Worm (Caenorhabditis elegans) whole organism, young adult: Measurements from ENCODE around the gene T19D12.10.
A peak's percentile ranks its signal among the peaks of the same experiment; 100 is the strongest.

Experiments
- B0019.2 ChIP-seq: fragments of 200-800 bp; sonication (Bioruptor generic); conservative IDR thresholded peaks from 2 replicates; pipeline ENCODE4 v1.3.6; 2022; ENCODE audit warnings: missing genetic modification reagents, missing genetic modification characterization, missing compliant biosample characterization
- B0035.1 ChIP-seq: sonication (generic microtip); optimal IDR thresholded peaks from 2 replicates; lab custom pipeline; 2016; ENCODE audit warnings: missing genetic modification characterization, mild to moderate bottlenecking, missing compliant biosample characterization, missing genotype, missing genetic modification reagents
- B0261.1 ChIP-seq: sonication (generic microtip); optimal IDR thresholded peaks from 2 replicates; lab custom pipeline; 2016; ENCODE audit warnings: mild to moderate bottlenecking, missing genetic modification characterization, moderate library complexity, missing compliant biosample characterization
- C06A6.2 ChIP-seq: fragments of 200-800 bp; sonication (Bioruptor generic); conservative IDR thresholded peaks from 2 replicates; pipeline ENCODE4 v1.3.6; 2022; ENCODE audit warnings: missing genetic modification characterization, missing compliant biosample characterization
- F22D6.2 ChIP-seq: sonication (generic microtip); optimal IDR thresholded peaks from 2 replicates; lab custom pipeline; 2016; ENCODE audit warnings: mild to moderate bottlenecking, missing genetic modification characterization, missing compliant biosample characterization
- F37B4.10 ChIP-seq: fragments of 200-800 bp; sonication (Bioruptor generic); IDR thresholded peaks from 2 replicates; pipeline ENCODE4 v1.3.6; 2022; ENCODE audit warnings: missing genetic modification characterization, missing compliant biosample characterization
- F39B2.1 ChIP-seq: fragments of 200-800 bp; sonication (Bioruptor generic); IDR thresholded peaks from 2 replicates; pipeline ENCODE4 v1.3.6; 2022; ENCODE audit warnings: missing genetic modification reagents, missing genetic modification characterization, missing compliant biosample characterization
- F55B11.4 ChIP-seq: sonication (generic microtip); optimal IDR thresholded peaks from 2 replicates; lab custom pipeline; 2016; ENCODE audit warnings: missing compliant biosample characterization, missing genetic modification characterization, borderline replicate concordance; ENCODE audit not compliant: insufficient read depth
- F57A8.1 ChIP-seq: fragments of 200-800 bp; sonication (Bioruptor generic); optimal IDR thresholded peaks from 2 replicates; lab custom pipeline; 2018; ENCODE audit warnings: mild to moderate bottlenecking, missing genetic modification characterization, moderate library complexity, missing compliant biosample characterization
- K12H6.12 ChIP-seq: fragments of 200-800 bp; sonication (Bioruptor generic); optimal IDR thresholded peaks from 2 replicates; lab custom pipeline; 2018; ENCODE audit warnings: mild to moderate bottlenecking, missing genetic modification characterization, missing compliant biosample characterization
- Y67H2A.10 ChIP-seq: fragments of 200-800 bp; sonication (Bioruptor generic); conservative IDR thresholded peaks from 2 replicates; pipeline ENCODE4 v1.3.6; 2022; ENCODE audit warnings: missing genetic modification reagents, missing genetic modification characterization, missing compliant biosample characterization
- atf-7 ChIP-seq: sonication (generic microtip); optimal IDR thresholded peaks from 2 replicates; lab custom pipeline; 2017; ENCODE audit warnings: mild to moderate bottlenecking, missing genetic modification characterization, missing compliant biosample characterization
- attf-6 ChIP-seq: fragments of 200-800 bp; sonication (Bioruptor generic); IDR thresholded peaks from 2 replicates; pipeline ENCODE4 v1.3.6; 2022; ENCODE audit warnings: missing genetic modification reagents, missing genetic modification characterization, missing compliant biosample characterization
- bed-1 ChIP-seq: fragments of 200-800 bp; sonication (Bioruptor generic); IDR thresholded peaks from 2 replicates; pipeline ENCODE4 v1.3.6; 2022; ENCODE audit warnings: missing genetic modification reagents, missing genetic modification characterization, missing compliant biosample characterization
- die-1 ChIP-seq: sonication (generic microtip); optimal IDR thresholded peaks from 2 replicates; lab custom pipeline; 2016; ENCODE audit warnings: missing genotype, mild to moderate bottlenecking, missing genetic modification characterization, missing compliant biosample characterization
- dox-1 ChIP-seq: fragments of 200-800 bp; sonication (Bioruptor generic); IDR thresholded peaks from 2 replicates; pipeline ENCODE4 v1.3.6; 2022; ENCODE audit warnings: missing genetic modification reagents, missing genetic modification characterization, missing compliant biosample characterization
- egl-44 ChIP-seq: fragments of 200-800 bp; sonication (Bioruptor generic); IDR thresholded peaks from 2 replicates; pipeline ENCODE4 v1.3.6; 2022; ENCODE audit warnings: missing genetic modification reagents, missing genetic modification characterization, missing compliant biosample characterization
- ets-4 ChIP-seq: fragments of 200-800 bp; sonication (Bioruptor generic); optimal IDR thresholded peaks from 2 replicates; lab custom pipeline; 2018; ENCODE audit warnings: mild to moderate bottlenecking, missing genetic modification characterization, missing compliant biosample characterization
- him-1 ChIP-seq: sonication (generic microtip); optimal IDR thresholded peaks from 2 replicates; lab custom pipeline; 2016; ENCODE audit warnings: missing genotype, missing genetic modification reagents, missing genetic modification characterization, missing compliant biosample characterization
- hmg-1.2 ChIP-seq: fragments of 200-800 bp; sonication (Bioruptor generic); IDR thresholded peaks from 2 replicates; pipeline ENCODE4 v1.3.6; 2022; ENCODE audit warnings: missing genetic modification reagents, missing genetic modification characterization, missing compliant biosample characterization
- hsf-1 ChIP-seq: fragments of 200-800 bp; sonication (Bioruptor generic); IDR thresholded peaks from 2 replicates; pipeline ENCODE4 v1.3.6; 2022; ENCODE audit warnings: missing genetic modification reagents, missing genetic modification characterization, missing compliant biosample characterization
- let-526 ChIP-seq: fragments of 200-800 bp; sonication (Bioruptor generic); IDR thresholded peaks from 2 replicates; pipeline ENCODE4 v1.3.6; 2022; ENCODE audit warnings: missing genetic modification reagents, missing genetic modification characterization, missing compliant biosample characterization
- lin-40 ChIP-seq: sonication (generic microtip); optimal IDR thresholded peaks from 2 replicates; lab custom pipeline; 2016; ENCODE audit warnings: missing genetic modification characterization, mild to moderate bottlenecking, missing compliant biosample characterization, missing genotype, missing genetic modification reagents
- mxl-1 ChIP-seq: sonication (generic microtip); optimal IDR thresholded peaks from 2 replicates; lab custom pipeline; 2016; ENCODE audit warnings: missing genetic modification characterization, missing compliant biosample characterization
- nfya-1 ChIP-seq: sonication (generic microtip); optimal IDR thresholded peaks from 2 replicates; lab custom pipeline; 2017; ENCODE audit warnings: antibody characterized with exemption, missing compliant biosample characterization, missing genetic modification characterization, borderline replicate concordance; ENCODE audit not compliant: insufficient read depth
- nfya-2 ChIP-seq: fragments of 200-800 bp; sonication (Bioruptor generic); IDR thresholded peaks from 2 replicates; pipeline ENCODE4 v1.3.6; 2022; ENCODE audit warnings: missing genetic modification reagents, missing genetic modification characterization, missing compliant biosample characterization
- nhr-179 ChIP-seq: sonication (generic microtip); optimal IDR thresholded peaks from 2 replicates; lab custom pipeline; 2016; ENCODE audit warnings: mild to moderate bottlenecking, missing genetic modification characterization, missing compliant biosample characterization
- nhr-80 ChIP-seq: sonication (generic microtip); optimal IDR thresholded peaks from 2 replicates; lab custom pipeline; 2016; ENCODE audit warnings: missing genetic modification characterization, missing compliant biosample characterization
- nhr-90 ChIP-seq: sonication (generic microtip); optimal IDR thresholded peaks from 2 replicates; lab custom pipeline; 2016; ENCODE audit warnings: missing genotype, mild to moderate bottlenecking, missing genetic modification characterization, missing compliant biosample characterization
- rcor-1 ChIP-seq: fragments of 200-800 bp; sonication (Bioruptor generic); IDR thresholded peaks from 2 replicates; pipeline ENCODE4 v1.3.6; 2022; ENCODE audit warnings: missing genetic modification reagents, missing genetic modification characterization, missing compliant biosample characterization
- snpc-1.3 ChIP-seq: sonication (generic microtip); optimal IDR thresholded peaks from 2 replicates; lab custom pipeline; 2017; ENCODE audit warnings: missing genetic modification characterization, mild to moderate bottlenecking, missing compliant biosample characterization, antibody characterized with exemption, moderate library complexity, missing genotype, missing genetic modification reagents; ENCODE audit not compliant: insufficient read depth
- snpc-4 ChIP-seq, 5 experiments: fragments of 150-350 bp in 1 of 5; sonication (generic microtip) in 4 of 5; optimal IDR thresholded peaks; 2 replicates each; lab custom pipeline; 2014 to 2018; ENCODE audit warnings: missing genetic modification characterization in 5 of 5, missing biosample characterization in 3 of 5, antibody characterized with exemption in 2 of 5, mild to moderate bottlenecking in 2 of 5, missing compliant biosample characterization in 2 of 5, missing genotype in 2 of 5, moderate library complexity in 2 of 5, missing genetic modification reagents in 1 of 5
- somi-1 ChIP-seq: fragments of 200-800 bp; sonication (Bioruptor generic); optimal IDR thresholded peaks from 2 replicates; lab custom pipeline; 2018; ENCODE audit warnings: mild to moderate bottlenecking, missing genetic modification characterization, missing compliant biosample characterization
- unc-130 ChIP-seq: sonication (generic microtip); optimal IDR thresholded peaks from 2 replicates; lab custom pipeline; 2016; ENCODE audit warnings: missing genetic modification reagents, missing genetic modification characterization, missing compliant biosample characterization
- ztf-22 ChIP-seq: fragments of 200-800 bp; sonication (Bioruptor generic); optimal IDR thresholded peaks from 2 replicates; lab custom pipeline; 2018; ENCODE audit warnings: mild to moderate bottlenecking, missing genetic modification characterization, moderate library complexity, missing compliant biosample characterization
- ztf-3 ChIP-seq: fragments of 200-800 bp; sonication (Bioruptor generic); optimal IDR thresholded peaks from 2 replicates; lab custom pipeline; 2018; ENCODE audit warnings: mild to moderate bottlenecking, missing genetic modification characterization, missing compliant biosample characterization

T19D12.10 gene

ce11 chrII:6701497-6701896 lies 42.8 kb upstream of the T19D12.10 start, which contains the start of gene C18H9.6:
C18H9.6 (minus strand) TSS chrII:6701625.
- TF ChIP-seq ets-4 (GFP tag; lab: Kevin White, UChicago) (peak; percentile 19), C06A6.2 (GFP tag; lab: Robert Waterston, UW) (no peak), atf-7 (tag; lab: Kevin White, UChicago) (peak; percentile 30), ztf-22 (GFP tag; lab: Kevin White, UChicago) (peak; percentile 30), nfya-1 (tag; lab: Kevin White, UChicago) (no peak), nhr-80 (tag; lab: Kevin White, UChicago) (peak; percentile 86)

- TF ChIP-seq K12H6.12 (no peak), snpc-1.3 (tag; lab: Kevin White, UChicago) (no peak), B0261.1 (tag; lab: Kevin White, UChicago) (no peak), let-526 (GFP tag; lab: Robert Waterston, UW) (no peak), egl-44 (no peak), snpc-4 (GFP tag; optimal IDR thresholded peaks at IDR 0.05; lab: Kevin White, UChicago) (no peak), snpc-4 (tag; optimal IDR thresholded peaks at IDR 0.05; lab: Kevin White, UChicago) (no peak), nhr-90 (tag; lab: Kevin White, UChicago) (no peak), die-1 (tag; lab: Kevin White, UChicago) (no peak), nfya-2 (GFP tag; lab: Robert Waterston, UW) (no peak), rcor-1 (no peak), him-1 (tag; lab: Kevin White, UChicago) (no peak), dox-1 (no peak)
Measured at ce11 chrII:6698784-6699183, 40.1 kb upstream of the T19D12.10 start, which contains the start of gene C18H9.1. C18H9.1 (plus strand) TSS chrII:6699084.

ce11 chrII:6695388-6695787 lies 36.7 kb upstream of the T19D12.10 start, which contains the start of gene C18H9.5:
C18H9.5 (minus strand) TSS chrII:6695566.
- no peak for TF ChIP-seq ztf-3 (GFP tag; lab: Kevin White, UChicago)
- no peak for TF ChIP-seq F57A8.1
- no peak for TF ChIP-seq hsf-1 (GFP tag; lab: Robert Waterston, UW)
- no peak for TF ChIP-seq F39B2.1 (GFP tag; lab: Robert Waterston, UW)
- no peak for TF ChIP-seq B0035.1 (tag; lab: Kevin White, UChicago)
- TF ChIP-seq unc-130 (GFP tag; lab: Kevin White, UChicago), result no peak
- TF ChIP-seq hmg-1.2, result no peak
- no peak for TF ChIP-seq mxl-1 (tag; lab: Kevin White, UChicago)
- TF ChIP-seq B0019.2, result no peak
- TF ChIP-seq bed-1 (GFP tag; lab: Robert Waterston, UW), result no peak
- TF ChIP-seq attf-6 (GFP tag; lab: Robert Waterston, UW), result no peak
- no peak for TF ChIP-seq lin-40
- no peak for TF ChIP-seq F37B4.10 (GFP tag; lab: Robert Waterston, UW)
- no peak for TF ChIP-seq somi-1 (GFP tag; lab: Kevin White, UChicago)
- TF ChIP-seq F22D6.2, result no peak
- TF ChIP-seq nhr-179 (tag; lab: Kevin White, UChicago), result no peak
- TF ChIP-seq Y67H2A.10 (GFP tag; lab: Robert Waterston, UW), result no peak
- no peak for TF ChIP-seq F55B11.4 (tag; lab: Kevin White, UChicago)
